Worm (Caenorhabditis elegans): ENCODE results near the gene F54F7.9.

The F54F7.9 gene

DNA sequence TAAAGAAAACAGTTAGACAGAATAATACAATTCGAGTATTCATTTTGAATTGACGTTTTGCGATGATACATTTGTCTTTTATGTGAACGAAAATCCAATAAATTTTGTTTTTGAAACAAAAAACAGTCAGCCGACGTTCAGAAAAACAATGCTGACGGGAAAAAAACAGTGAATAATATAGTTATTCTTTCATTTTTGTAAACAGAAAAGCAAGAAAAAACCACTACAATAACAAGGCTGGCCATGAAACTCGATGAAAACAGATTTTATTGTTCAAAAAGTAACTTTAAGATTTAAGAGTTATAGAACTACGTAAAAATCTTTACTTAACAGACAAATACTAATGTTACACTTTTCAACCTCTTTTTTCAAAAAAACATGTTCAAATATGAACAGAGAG is 1.6 kb upstream of the F54F7.9 start, which contains the start of gene F54F7.3:
Gene F54F7.3 (minus strand): TSS at position 101 of the 400 bp plus-strand sequence.
- TF ChIP-seq lsy-12 (tag; optimal IDR thresholded peaks at IDR 0.05) (no peak), ZK546.5 (tag; optimal IDR thresholded peaks at IDR 0.05) (no peak), nhr-25 (tag; optimal IDR thresholded peaks at IDR 0.05) (no peak), pqm-1 (tag; optimal IDR thresholded peaks at IDR 0.05) (no peak), elt-1 (tag; optimal IDR thresholded peaks at IDR 0.05) (no peak), unc-39 (tag; optimal IDR thresholded peaks at IDR 0.05) (no peak), elt-3 (tag; optimal IDR thresholded peaks at IDR 0.05) (no peak)

DNA sequence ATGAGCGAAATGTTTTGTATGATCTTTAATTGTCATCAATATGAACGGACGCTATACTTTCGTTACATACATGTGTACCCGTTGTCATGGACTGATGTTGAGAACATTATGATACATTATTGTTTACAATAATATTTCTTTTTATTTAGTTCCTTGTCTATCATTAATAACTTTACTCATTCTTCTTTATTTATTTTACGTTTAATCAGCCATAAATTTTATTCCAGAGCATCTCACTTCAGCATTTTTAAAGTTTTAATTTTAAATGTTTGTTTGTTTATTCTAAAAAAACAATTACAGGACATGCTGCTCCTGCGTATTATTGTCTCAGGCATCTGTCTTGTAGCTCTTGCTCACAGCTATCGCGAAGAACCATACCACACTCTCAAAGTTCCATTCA is 5.2 kb downstream of the F54F7.9 start, which contains the start of gene F54F7.2:
Gene F54F7.2 (plus strand): TSS at position 301 of the 400 bp plus-strand sequence.
- TF ChIP-seq aly-2 (tag; optimal IDR thresholded peaks at IDR 0.05) (no peak), lin-15B (tag; optimal IDR thresholded peaks at IDR 0.05) (no peak), zag-1 (tag; optimal IDR thresholded peaks at IDR 0.05) (no peak), nhr-76 (tag; optimal IDR thresholded peaks at IDR 0.05) (no peak), ceh-28 (tag; optimal IDR thresholded peaks at IDR 0.05) (no peak), ceh-9 (tag; optimal IDR thresholded peaks at IDR 0.05) (no peak)

ce11 chrX:11837378-11837777 is 11.1 kb downstream of the F54F7.9 start, which contains the start of gene taf-7.1:
TSS of gene taf-7.1 (minus strand) at chrX:11837478.
- TF ChIP-seq egl-5 (tag; optimal IDR thresholded peaks at IDR 0.05): no peak
- TF ChIP-seq eor-1 (tag; optimal IDR thresholded peaks at IDR 0.05): no peak
- no peak for TF ChIP-seq ceh-16 (tag; optimal IDR thresholded peaks at IDR 0.05)
- TF ChIP-seq nhr-25 (tag; optimal IDR thresholded peaks at IDR 0.05): no peak
- TF ChIP-seq ztf-4 (tag; optimal IDR thresholded peaks at IDR 0.05): no peak
- no peak for TF ChIP-seq R02D3.7 (tag; optimal IDR thresholded peaks at IDR 0.05)
- TF ChIP-seq fos-1 (tag; optimal IDR thresholded peaks at IDR 0.05): no peak
- TF ChIP-seq nhr-237 (tag; optimal IDR thresholded peaks at IDR 0.05): no peak
- no peak for TF ChIP-seq zag-1 (tag; optimal IDR thresholded peaks at IDR 0.05)
- no peak for TF ChIP-seq lin-39 (tag; optimal IDR thresholded peaks at IDR 0.05)
- no peak for TF ChIP-seq nhr-43 (tag; optimal IDR thresholded peaks at IDR 0.05; ENCODE audit: poor library complexity, severe bottlenecking)
- no peak for TF ChIP-seq nhr-28 (tag; optimal IDR thresholded peaks at IDR 0.05)
- no peak for TF ChIP-seq pha-4 (tag; optimal IDR thresholded peaks at IDR 0.05)
- no peak for TF ChIP-seq ama-1 (optimal IDR thresholded peaks at IDR 0.05)
- no peak for TF ChIP-seq mdl-1 (tag; optimal IDR thresholded peaks at IDR 0.05)
- TF ChIP-seq nfya-1 (tag; optimal IDR thresholded peaks at IDR 0.05; ENCODE audit: insufficient read depth): no peak
- TF ChIP-seq nhr-77 (tag; optimal IDR thresholded peaks at IDR 0.05): no peak
- TF ChIP-seq ceh-82 (tag; optimal IDR thresholded peaks at IDR 0.05): no peak
- TF ChIP-seq nhr-67 (tag; optimal IDR thresholded peaks at IDR 0.05): no peak
- no peak for TF ChIP-seq lin-15B (tag; optimal IDR thresholded peaks at IDR 0.05)

DNA sequence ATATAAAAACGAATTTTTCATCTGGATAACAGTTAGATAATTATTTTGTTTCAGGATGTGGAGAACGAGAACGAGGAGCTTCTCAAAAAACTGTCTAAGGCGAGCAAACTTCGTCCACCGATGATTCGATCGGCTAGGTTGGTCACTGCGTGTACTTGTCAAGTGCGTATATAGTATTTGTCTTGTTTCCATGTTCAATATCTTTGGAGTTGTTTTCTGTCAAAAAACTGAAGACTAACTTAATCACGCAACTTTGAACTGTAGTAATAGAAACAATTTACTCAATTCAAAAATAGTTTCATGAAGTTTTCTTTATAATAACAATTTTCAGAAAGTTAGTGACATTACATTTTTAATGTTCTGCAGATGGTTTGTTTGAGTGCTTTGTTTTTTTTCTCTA is 19.9 kb downstream of the F54F7.9 start:
- TF ChIP-seq eor-1 (tag; optimal IDR thresholded peaks at IDR 0.05): no peak
- no peak for TF ChIP-seq nhr-76 (tag; optimal IDR thresholded peaks at IDR 0.05)
- no peak for TF ChIP-seq daf-12 (tag; optimal IDR thresholded peaks at IDR 0.05)
- no peak for TF ChIP-seq aly-2 (tag; optimal IDR thresholded peaks at IDR 0.05)
- TF ChIP-seq elt-2 (tag; optimal IDR thresholded peaks at IDR 0.05): no peak

DNA sequence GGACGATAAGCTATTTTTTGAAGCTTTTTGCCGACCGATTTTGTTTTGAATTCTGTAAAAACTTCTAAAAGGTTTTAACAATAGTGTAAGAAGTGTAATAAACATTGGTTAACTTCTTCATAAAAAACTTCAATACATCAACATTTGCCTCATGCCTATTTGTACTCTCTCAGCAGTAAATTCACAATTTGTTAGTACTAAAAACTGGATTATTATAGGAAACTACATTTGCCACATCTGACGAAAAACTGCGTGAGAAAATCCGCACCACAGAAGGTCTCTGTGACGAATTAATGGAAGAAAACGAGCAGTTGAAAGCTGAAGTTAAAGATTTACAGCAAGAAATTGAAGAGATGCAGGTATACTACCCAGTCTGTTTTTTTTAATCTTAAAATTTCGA is 21.0 kb downstream of the F54F7.9 start:
- TF ChIP-seq R02D3.7 (tag; optimal IDR thresholded peaks at IDR 0.05) (no peak), aly-2 (tag; optimal IDR thresholded peaks at IDR 0.05) (no peak), nhr-23 (tag; optimal IDR thresholded peaks at IDR 0.05) (no peak), fos-1 (tag; optimal IDR thresholded peaks at IDR 0.05) (no peak)

- TF ChIP-seq skn-1 (tag; optimal IDR thresholded peaks at IDR 0.05) (no peak), snpc-4 (tag; optimal IDR thresholded peaks at IDR 0.05) (no peak), lin-39 (tag; optimal IDR thresholded peaks at IDR 0.05) (no peak), elt-1 (tag; optimal IDR thresholded peaks at IDR 0.05) (no peak), nhr-237 (tag; optimal IDR thresholded peaks at IDR 0.05) (no peak), ceh-82 (tag; optimal IDR thresholded peaks at IDR 0.05) (no peak), nhr-76 (tag; optimal IDR thresholded peaks at IDR 0.05) (no peak), R02D3.7 (tag; optimal IDR thresholded peaks at IDR 0.05) (no peak), ceh-9 (tag; optimal IDR thresholded peaks at IDR 0.05) (no peak), ZK546.5 (tag; optimal IDR thresholded peaks at IDR 0.05) (no peak), sea-2 (GFP tag; optimal IDR thresholded peaks at IDR 0.05) (no peak)
These were observed 21.6 kb downstream of the F54F7.9 start for ce11 chrX:11826892-11827291.
